Worm (Caenorhabditis elegans): ENCODE results near the gene srd-42.

The srd-42 gene

ce11 chrX:13264550-13264949, 38.7 kb downstream of the srd-42 start (continued):
- peak in 1 of 2 experiments; percentile 36 for TF ChIP-seq lsy-2 (tag; optimal IDR thresholded peaks at IDR 0.05)
- TF ChIP-seq egl-27 (tag; optimal IDR thresholded peaks at IDR 0.05), result no peak
- TF ChIP-seq alr-1 (tag; optimal IDR thresholded peaks at IDR 0.05), result no peak
- TF ChIP-seq nhr-10 (tag; optimal IDR thresholded peaks at IDR 0.05), result no peak
- peak; percentile 66 for TF ChIP-seq unc-55 (GFP tag; optimal IDR thresholded peaks at IDR 0.05)
- TF ChIP-seq R02D3.7 (tag; optimal IDR thresholded peaks at IDR 0.05), result no peak
- no peak for TF ChIP-seq unc-39 (tag; optimal IDR thresholded peaks at IDR 0.05)

DNA sequence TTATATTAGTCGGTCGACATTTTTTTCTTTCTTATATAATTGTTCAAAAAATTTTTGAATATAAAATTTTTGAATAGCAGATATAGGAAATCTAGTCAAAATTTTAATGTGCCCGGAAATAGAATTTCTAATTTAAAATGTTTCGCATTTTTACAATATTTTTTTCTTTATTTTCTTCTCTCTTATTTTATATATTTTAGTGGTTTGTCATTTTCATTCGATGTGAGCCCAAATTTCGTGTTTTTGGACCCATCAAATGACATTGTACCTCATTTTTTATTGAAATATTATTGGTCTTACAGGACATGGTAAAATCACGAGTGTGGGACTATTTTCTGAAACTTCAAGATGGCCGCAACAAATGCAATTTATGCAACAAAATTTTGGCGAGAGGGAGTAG, 41.1 kb downstream of the srd-42 start, which contains the start of gene K09A11.1:
K09A11.1 (plus strand) TSS at position 301 of the 400 bp plus-strand sequence.
- TF ChIP-seq peb-1 (tag; optimal IDR thresholded peaks at IDR 0.05) (no peak), ZK546.5 (tag; optimal IDR thresholded peaks at IDR 0.05) (no peak), crh-2 (tag; optimal IDR thresholded peaks at IDR 0.05) (no peak), Y55F3AM.14 (GFP tag; optimal IDR thresholded peaks at IDR 0.05) (no peak), nhr-77 (tag; optimal IDR thresholded peaks at IDR 0.05) (no peak), nhr-25 (tag; optimal IDR thresholded peaks at IDR 0.05) (no peak)

DNA sequence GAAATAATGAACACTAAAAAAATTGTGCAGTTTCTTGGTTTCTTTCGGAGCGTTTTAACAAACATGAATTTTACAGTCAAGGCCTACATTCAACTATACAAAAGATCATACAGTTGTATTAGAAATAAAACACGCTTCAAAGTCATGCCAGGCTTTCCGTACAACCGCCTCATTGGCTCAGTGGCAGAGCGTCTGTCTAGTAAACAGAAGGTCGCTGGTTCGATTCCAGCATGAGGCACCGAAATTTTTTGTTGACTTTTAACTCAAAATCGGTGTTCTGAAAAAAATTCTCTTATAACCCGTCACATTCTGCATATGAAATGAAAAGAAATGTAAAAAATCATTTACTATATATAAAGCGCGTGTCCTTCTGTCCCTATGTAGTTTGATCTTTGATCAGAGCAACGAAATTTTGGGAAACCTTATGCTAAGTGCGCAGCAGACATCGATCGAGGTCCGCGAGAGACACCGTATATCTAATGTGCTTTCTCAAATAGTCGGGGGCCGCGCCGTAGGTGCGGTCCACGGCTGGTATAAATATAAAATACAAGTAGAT, 42.1 kb downstream of the srd-42 start:
- peak; percentile 2 for TF ChIP-seq crh-2 (tag; optimal IDR thresholded peaks at IDR 0.05)

- TF ChIP-seq fos-1 (tag; optimal IDR thresholded peaks at IDR 0.05) (peak; percentile 67), nhr-77 (tag; optimal IDR thresholded peaks at IDR 0.05) (no peak)
These were observed 45.7 kb downstream of the srd-42 start, which contains the start of gene K08H2.10 for ce11 chrX:13257577-13257976. Gene K08H2.10 (plus strand): TSS chrX:13257806.

DNA sequence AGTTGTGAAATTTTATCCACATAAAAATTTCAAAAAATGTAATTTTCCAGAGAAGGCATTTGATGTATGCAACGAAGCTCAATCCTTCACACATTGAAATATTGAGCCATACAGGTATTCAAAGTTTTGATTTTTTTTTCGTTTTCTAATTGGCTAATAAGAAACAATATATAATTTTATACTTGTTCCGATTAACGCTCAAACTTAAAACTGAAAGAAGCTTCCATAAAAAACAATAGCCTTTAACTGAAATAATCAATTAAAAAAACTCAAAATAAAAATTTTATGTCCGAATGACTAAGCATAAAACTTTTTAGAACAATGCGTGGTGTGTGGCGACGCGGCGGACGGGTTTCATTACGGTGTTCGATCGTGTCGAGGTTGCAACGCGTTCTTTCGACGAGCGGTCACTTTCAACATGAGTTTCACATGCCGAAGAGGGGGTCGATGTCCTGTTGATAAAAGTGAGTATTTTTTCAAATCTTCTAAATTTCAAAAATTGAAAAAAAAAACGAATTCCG, 51.3 kb downstream of the srd-42 start, which contains the start of gene nhr-32:
nhr-32 (plus strand) TSS at position 51 of the 521 bp plus-strand sequence.
- peak; percentile 10 for TF ChIP-seq fos-1 (tag; optimal IDR thresholded peaks at IDR 0.05)
- no peak for TF ChIP-seq sma-9 (GFP tag; optimal IDR thresholded peaks at IDR 0.05)
- no peak for TF ChIP-seq sma-9 (tag; optimal IDR thresholded peaks at IDR 0.05)
- TF ChIP-seq sem-4 (tag; optimal IDR thresholded peaks at IDR 0.05), result no peak
- no peak for TF ChIP-seq ZK546.5 (tag; optimal IDR thresholded peaks at IDR 0.05)
- TF ChIP-seq lin-11 (tag; optimal IDR thresholded peaks at IDR 0.05), result no peak

Data from whole organism, L2 larva.